Fruit fly (Drosophila melanogaster) whole organism: ENCODE data around the gene CG42458.

Experiments used
- CG8478 ChIP-seq: fragments of >200 bp; optimal IDR thresholded peaks from 2 replicates; lab custom pipeline; 2018; ENCODE audit warnings: inconsistent platforms
- EcR ChIP-seq, 2 experiments: fragments of >200 bp; optimal IDR thresholded peaks; 2 replicates each; lab custom pipeline; 2017; ENCODE audit warnings: missing biosample characterization in 2 of 2, missing genetic modification characterization in 2 of 2, missing genetic modification reagents in 2 of 2
- pan ChIP-seq: fragments of >200 bp; optimal IDR thresholded peaks from 2 replicates; lab custom pipeline; 2017

DNA sequence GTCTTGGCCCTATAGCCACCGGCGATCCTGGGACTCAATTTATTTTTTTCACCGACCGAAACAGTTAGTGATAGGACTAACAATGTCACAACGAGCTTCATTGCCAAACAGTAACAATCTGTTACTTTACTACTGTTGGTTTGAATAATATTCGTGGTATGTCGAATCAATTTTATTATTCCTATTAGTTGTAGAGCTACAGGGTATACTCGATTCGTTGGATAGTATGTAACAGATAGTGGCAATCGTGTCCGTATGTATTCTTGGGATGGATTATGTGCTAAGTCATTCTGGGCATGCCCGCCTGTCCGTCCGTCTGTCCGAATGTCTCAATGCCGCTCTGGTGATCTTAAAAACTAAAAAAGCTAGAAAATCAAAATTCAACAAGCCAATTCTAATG, 15.7 kb downstream of the CG42458 start, which contains the start of gene sphinx1:
- TF ChIP-seq EcR (GFP tag; optimal IDR thresholded peaks at IDR 0.05; lab: Kevin White, UChicago) = no peak
- no peak for TF ChIP-seq pan (lab: Kevin White, UChicago)
- no peak for TF ChIP-seq CG8478 (lab: Kevin White, UChicago)
